Worm (Caenorhabditis elegans) whole organism, early embryonic: ENCODE data around the gene rpc-25.
A peak's percentile ranks its signal among the peaks of the same experiment; 100 is the strongest.

Source experiments
- B0310.2 ChIP-seq: sonication (generic microtip); optimal IDR thresholded peaks from 2 replicates; lab custom pipeline; 2016; ENCODE audit warnings: mild to moderate bottlenecking, missing genetic modification characterization, missing compliant biosample characterization
- F13C5.2 ChIP-seq: sonication (generic microtip); optimal IDR thresholded peaks from 2 replicates; lab custom pipeline; 2017; ENCODE audit warnings: mild to moderate bottlenecking, missing genetic modification characterization, inconsistent platforms, missing compliant biosample characterization
- aly-1 ChIP-seq: sonication (generic microtip); optimal IDR thresholded peaks from 2 replicates; lab custom pipeline; 2016; ENCODE audit warnings: missing genetic modification characterization, missing compliant biosample characterization
- ama-1 ChIP-seq: fragments of 150-350 bp; optimal IDR thresholded peaks from 2 replicates; lab custom pipeline; 2014
- ceh-13 ChIP-seq: fragments of 200-800 bp; sonication (Bioruptor generic); optimal IDR thresholded peaks from 2 replicates; lab custom pipeline; 2018; ENCODE audit warnings: mild to moderate bottlenecking, missing genetic modification characterization, missing compliant biosample characterization
- ceh-36 ChIP-seq: sonication (generic microtip); optimal IDR thresholded peaks from 2 replicates; lab custom pipeline; 2016; ENCODE audit warnings: missing genetic modification characterization, inconsistent platforms, missing compliant biosample characterization
- ets-7 ChIP-seq: sonication (generic microtip); optimal IDR thresholded peaks from 2 replicates; lab custom pipeline; 2016; ENCODE audit warnings: missing genotype, missing genetic modification characterization, missing compliant biosample characterization
- flt-1 ChIP-seq: fragments of 200-800 bp; sonication (Bioruptor generic); IDR thresholded peaks from 2 replicates; pipeline ENCODE4 v1.3.6; 2022; ENCODE audit warnings: missing genetic modification characterization, missing compliant biosample characterization
- hmbx-1 ChIP-seq: sonication (generic microtip); optimal IDR thresholded peaks from 2 replicates; lab custom pipeline; 2016; ENCODE audit warnings: mild to moderate bottlenecking, missing genetic modification characterization, missing compliant biosample characterization
- hmg-4 ChIP-seq: fragments of 200-800 bp; sonication (Bioruptor generic); optimal IDR thresholded peaks from 2 replicates; lab custom pipeline; 2018; ENCODE audit warnings: mild to moderate bottlenecking, missing genetic modification characterization, missing compliant biosample characterization
- hnd-1 ChIP-seq: sonication (generic microtip); optimal IDR thresholded peaks from 2 replicates; lab custom pipeline; 2016; ENCODE audit warnings: missing genetic modification characterization, missing compliant biosample characterization
- pes-1 ChIP-seq: fragments of 200-800 bp; sonication (Bioruptor generic); IDR thresholded peaks from 2 replicates; pipeline ENCODE4 v1.3.6; 2022; ENCODE audit warnings: missing genetic modification reagents, missing genetic modification characterization, missing compliant biosample characterization
- scrt-1 ChIP-seq: fragments of 200-800 bp; sonication (Bioruptor generic); IDR thresholded peaks from 2 replicates; pipeline ENCODE4 v1.3.6; 2022; ENCODE audit warnings: missing genetic modification characterization, missing compliant biosample characterization
- sea-1 ChIP-seq: fragments of 200-800 bp; sonication (Bioruptor generic); conservative IDR thresholded peaks from 2 replicates; pipeline ENCODE4 v1.3.6; 2022; ENCODE audit warnings: missing genetic modification characterization, missing compliant biosample characterization
- tbx-11 ChIP-seq: fragments of 200-800 bp; sonication (Bioruptor generic); IDR thresholded peaks from 2 replicates; pipeline ENCODE4 v1.3.6; 2022; ENCODE audit warnings: missing genetic modification characterization, missing compliant biosample characterization
- tbx-37 ChIP-seq: fragments of 200-800 bp; sonication (Bioruptor generic); conservative IDR thresholded peaks from 2 replicates; pipeline ENCODE4 v1.3.6; 2022; ENCODE audit warnings: missing genetic modification reagents, missing genetic modification characterization, missing compliant biosample characterization
- tra-4 ChIP-seq: sonication (generic microtip); optimal IDR thresholded peaks from 2 replicates; lab custom pipeline; 2017; ENCODE audit warnings: missing genetic modification characterization, missing compliant biosample characterization

rpc-25 gene

DNA sequence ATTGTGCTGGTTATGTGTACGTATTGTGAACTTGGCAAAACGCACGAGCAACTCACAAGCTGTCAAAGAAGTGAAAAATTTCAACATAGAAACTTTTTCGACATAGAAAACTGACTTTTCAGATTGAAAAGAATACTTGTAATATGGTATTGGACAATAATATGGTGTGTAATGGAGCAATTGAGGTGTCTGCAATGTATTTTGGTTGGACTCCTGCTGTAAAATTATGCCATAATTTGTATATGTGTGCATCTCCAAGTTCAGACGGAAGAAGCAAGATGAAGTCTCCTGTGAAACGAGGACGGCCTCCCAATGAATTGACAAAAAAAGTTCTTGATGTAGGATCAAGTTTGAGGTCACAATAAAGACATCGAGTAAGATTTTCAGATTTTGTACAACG is 22.6 kb downstream of the rpc-25 start:
- no peak for TF ChIP-seq aly-1
- no peak for TF ChIP-seq F13C5.2
- no peak for TF ChIP-seq scrt-1 (GFP tag; lab: Robert Waterston, UW)
- TF ChIP-seq B0310.2 = no peak
- TF ChIP-seq ets-7 (tag; lab: Kevin White, UChicago) = no peak
- TF ChIP-seq hnd-1 (tag; lab: Kevin White, UChicago) = no peak
- no peak for TF ChIP-seq hmbx-1 (tag; lab: Kevin White, UChicago)

DNA sequence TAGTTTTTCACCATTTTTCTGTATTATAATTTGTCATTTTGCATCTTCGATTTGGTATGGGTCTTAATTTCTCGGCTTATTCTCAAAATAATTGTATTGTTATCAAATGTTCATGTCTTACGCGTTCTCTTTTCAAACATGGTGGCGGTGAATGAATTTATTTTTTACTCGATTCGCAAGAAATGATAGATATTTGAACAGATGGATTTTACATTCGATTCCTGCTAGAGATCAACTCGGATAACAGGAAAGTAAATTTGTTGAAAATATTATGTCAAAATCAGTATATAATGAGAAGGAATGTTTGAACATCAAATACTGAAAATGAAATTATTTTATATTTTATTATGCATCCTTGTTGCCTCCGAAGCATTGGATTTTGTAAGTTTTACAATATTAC is 23.4 kb downstream of the rpc-25 start, which contains the start of gene ZK856.4:
Gene ZK856.4, plus strand, starts transcription at position 301 of the 400 bp plus-strand sequence.
- no peak for TF ChIP-seq pes-1 (GFP tag; lab: Robert Waterston, UW)
- no peak for TF ChIP-seq scrt-1 (GFP tag; lab: Robert Waterston, UW)
- no peak for TF ChIP-seq hnd-1 (tag; lab: Kevin White, UChicago)
- no peak for TF ChIP-seq F13C5.2
- TF ChIP-seq tra-4 (tag; lab: Kevin White, UChicago) = no peak
- no peak for TF ChIP-seq aly-1
- no peak for TF ChIP-seq ceh-13 (GFP tag; lab: Kevin White, UChicago)
- no peak for TF ChIP-seq flt-1 (GFP tag; lab: Robert Waterston, UW)
- no peak for TF ChIP-seq hmbx-1 (tag; lab: Kevin White, UChicago)
- TF ChIP-seq hmg-4 (GFP tag; lab: Kevin White, UChicago) = no peak
- no peak for TF ChIP-seq sea-1 (GFP tag; lab: Robert Waterston, UW)
- no peak for TF ChIP-seq B0310.2
- TF ChIP-seq ama-1 (lab: Kevin White, UChicago) = no peak
- TF ChIP-seq tbx-11 = no peak
- no peak for TF ChIP-seq ceh-36 (tag; lab: Kevin White, UChicago)
- TF ChIP-seq tbx-37 (GFP tag; lab: Robert Waterston, UW) = no peak
- no peak for TF ChIP-seq ets-7 (tag; lab: Kevin White, UChicago)

DNA sequence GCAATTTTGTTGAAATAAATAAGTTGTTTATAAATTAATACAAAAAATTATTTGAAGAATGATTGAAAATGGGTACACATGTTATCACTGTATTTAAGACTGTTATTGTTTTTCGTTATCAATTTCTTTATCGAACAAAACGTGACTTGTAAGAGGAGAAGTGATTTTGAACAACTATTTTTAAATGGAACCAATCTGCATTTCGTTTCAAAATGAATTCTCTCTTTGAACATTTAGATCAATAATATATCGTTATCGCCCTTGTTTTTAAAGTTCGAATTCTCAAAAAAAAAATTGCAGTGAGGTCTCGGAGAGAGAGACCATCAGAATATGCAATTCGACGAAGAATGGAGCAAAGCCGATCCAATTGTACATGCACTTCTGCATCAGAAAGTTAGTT is 27.2 kb downstream of the rpc-25 start, which contains the start of gene cul-5:
Gene cul-5, plus strand, starts transcription at position 301 of the 400 bp plus-strand sequence.
- no peak for TF ChIP-seq sea-1 (GFP tag; lab: Robert Waterston, UW)
- no peak for TF ChIP-seq hnd-1 (tag; lab: Kevin White, UChicago)
- no peak for TF ChIP-seq ceh-13 (GFP tag; lab: Kevin White, UChicago)
- TF ChIP-seq tbx-37 (GFP tag; lab: Robert Waterston, UW) = no peak
- no peak for TF ChIP-seq ama-1 (lab: Kevin White, UChicago)
- TF ChIP-seq tra-4 (tag; lab: Kevin White, UChicago) = no peak
- no peak for TF ChIP-seq tbx-11
- no peak for TF ChIP-seq aly-1
- TF ChIP-seq hmg-4 (GFP tag; lab: Kevin White, UChicago) = no peak
- TF ChIP-seq pes-1 (GFP tag; lab: Robert Waterston, UW) = no peak
- no peak for TF ChIP-seq scrt-1 (GFP tag; lab: Robert Waterston, UW)
- no peak for TF ChIP-seq ets-7 (tag; lab: Kevin White, UChicago)
- no peak for TF ChIP-seq ceh-36 (tag; lab: Kevin White, UChicago)
- no peak for TF ChIP-seq hmbx-1 (tag; lab: Kevin White, UChicago)
- no peak for TF ChIP-seq B0310.2
- no peak for TF ChIP-seq F13C5.2
- no peak for TF ChIP-seq flt-1 (GFP tag; lab: Robert Waterston, UW)

DNA sequence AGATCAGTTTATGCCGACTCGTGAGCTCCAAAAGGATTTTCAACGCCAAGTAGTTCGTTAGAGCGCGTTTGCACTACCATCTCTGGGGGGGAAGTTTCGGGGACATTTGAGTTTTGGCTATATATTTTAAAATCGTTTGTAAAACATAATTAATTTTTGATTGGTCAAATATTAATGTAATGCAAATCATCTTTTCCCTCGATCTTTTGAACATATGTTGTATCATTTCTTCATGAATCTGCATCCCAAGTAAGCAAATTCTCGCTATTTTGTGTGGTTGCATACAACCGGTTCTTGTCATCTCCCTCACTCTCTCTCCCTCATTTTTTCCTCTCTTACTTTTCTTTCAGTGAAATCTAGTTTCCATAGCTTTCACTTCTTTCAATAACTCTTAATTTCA is 28.2 kb downstream of the rpc-25 start:
- TF ChIP-seq F13C5.2 (peak; percentile 44), ets-7 (tag; lab: Kevin White, UChicago) (no peak)

DNA sequence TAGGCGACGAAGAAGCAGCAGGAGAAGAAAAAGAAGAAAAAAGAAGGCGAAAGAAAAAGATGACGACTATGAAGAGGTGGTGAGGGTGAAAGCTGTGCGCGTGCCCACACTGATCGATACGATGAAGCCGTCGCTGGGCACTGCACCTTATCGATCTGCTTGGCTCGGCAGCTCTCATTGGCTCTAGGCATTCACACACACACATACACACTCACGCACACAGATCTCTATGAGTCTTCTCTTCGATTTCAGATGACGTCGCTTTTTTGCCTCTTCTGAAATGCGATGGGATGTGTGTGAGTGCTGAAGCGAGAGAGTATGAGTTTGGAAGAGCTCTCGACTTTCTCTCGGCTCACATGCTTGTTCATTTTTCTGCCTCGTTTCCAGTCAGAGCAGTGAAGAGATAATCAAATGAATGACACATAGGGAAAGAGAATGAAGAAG is 31.7 kb downstream of the rpc-25 start:
- no peak for TF ChIP-seq F13C5.2
- no peak for TF ChIP-seq tra-4 (tag; lab: Kevin White, UChicago)
- TF ChIP-seq ama-1 (lab: Kevin White, UChicago) = no peak
- no peak for TF ChIP-seq hmbx-1 (tag; lab: Kevin White, UChicago)
- no peak for TF ChIP-seq ets-7 (tag; lab: Kevin White, UChicago)
- no peak for TF ChIP-seq hnd-1 (tag; lab: Kevin White, UChicago)
- no peak for TF ChIP-seq B0310.2
- TF ChIP-seq ceh-13 (GFP tag; lab: Kevin White, UChicago) = no peak
- TF ChIP-seq pes-1 (GFP tag; lab: Robert Waterston, UW) = no peak

DNA sequence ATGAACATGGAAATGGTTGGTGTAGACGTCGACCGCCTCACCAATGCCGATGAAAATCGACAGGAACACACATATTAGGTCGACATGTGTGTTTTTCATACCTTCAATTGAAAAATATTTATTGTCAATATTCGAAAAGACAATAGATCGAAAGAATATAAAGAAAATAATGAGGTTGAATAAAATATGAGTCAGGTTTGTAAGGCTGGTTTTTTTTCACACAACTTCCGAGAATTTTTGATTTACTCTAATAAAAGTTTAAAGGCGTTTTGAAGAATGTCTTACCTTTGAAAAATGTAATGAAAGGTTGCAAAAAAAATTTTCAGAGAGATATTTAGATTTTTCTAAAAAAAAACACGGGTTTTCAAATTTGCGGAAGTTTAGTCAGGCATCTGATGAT is 32.7 kb downstream of the rpc-25 start, which contains the start of gene egl-3:
Gene egl-3, minus strand, starts transcription at position 101 of the 400 bp plus-strand sequence.
- TF ChIP-seq sea-1 (GFP tag; lab: Robert Waterston, UW) = no peak

DNA sequence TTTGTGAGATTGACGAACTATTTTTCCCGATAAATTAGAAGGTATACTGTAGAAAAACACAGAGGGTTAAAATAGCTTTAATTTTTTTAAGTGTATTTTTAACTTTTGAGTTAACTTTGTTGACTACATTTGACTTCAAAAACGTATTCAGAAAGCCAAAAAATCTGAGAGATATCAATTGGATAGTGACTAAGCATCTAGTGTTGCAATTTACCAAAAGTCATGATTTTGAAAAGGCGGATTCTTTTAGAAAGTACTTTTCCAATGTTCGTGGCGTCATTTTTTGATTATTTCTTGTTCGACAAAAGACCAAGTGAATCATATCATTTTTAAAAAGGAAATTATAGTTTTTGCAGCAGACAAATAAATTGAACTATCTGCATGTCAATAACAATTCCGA is 37.5 kb downstream of the rpc-25 start:
- TF ChIP-seq hnd-1 (tag; lab: Kevin White, UChicago) (no peak), ceh-36 (tag; lab: Kevin White, UChicago) (no peak), tbx-37 (GFP tag; lab: Robert Waterston, UW) (no peak), ceh-13 (GFP tag; lab: Kevin White, UChicago) (no peak), sea-1 (GFP tag; lab: Robert Waterston, UW) (no peak), pes-1 (GFP tag; lab: Robert Waterston, UW) (no peak), F13C5.2 (no peak), hmbx-1 (tag; lab: Kevin White, UChicago) (no peak), scrt-1 (GFP tag; lab: Robert Waterston, UW) (no peak), ama-1 (lab: Kevin White, UChicago) (no peak), hmg-4 (GFP tag; lab: Kevin White, UChicago) (no peak), ets-7 (tag; lab: Kevin White, UChicago) (no peak), flt-1 (GFP tag; lab: Robert Waterston, UW) (no peak), tbx-11 (no peak), B0310.2 (no peak), aly-1 (no peak), tra-4 (tag; lab: Kevin White, UChicago) (no peak)

DNA sequence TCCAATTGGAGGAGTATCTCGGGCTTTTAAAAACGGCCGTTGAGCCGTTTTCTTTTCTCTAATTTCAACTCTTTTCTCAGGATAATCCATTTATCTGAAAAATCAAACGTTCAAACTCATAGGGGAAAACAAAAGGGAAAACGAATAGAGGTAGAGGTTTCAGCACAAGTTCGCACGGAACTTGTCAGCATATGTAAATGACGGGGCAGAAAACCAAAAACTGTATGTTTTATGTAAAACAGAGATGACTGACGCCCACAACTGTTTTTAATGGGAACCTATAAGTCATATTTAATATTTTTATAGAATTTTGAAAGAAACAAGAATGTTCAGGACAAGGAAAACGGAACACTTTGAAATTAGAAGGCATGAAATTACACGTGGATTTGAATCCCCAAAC is 40.0 kb downstream of the rpc-25 start, which contains the start of gene C51E3.6:
Gene C51E3.6, minus strand, starts transcription at position 101 of the 400 bp plus-strand sequence.
- no peak for TF ChIP-seq ets-7 (tag; lab: Kevin White, UChicago)
- no peak for TF ChIP-seq flt-1 (GFP tag; lab: Robert Waterston, UW)
- TF ChIP-seq sea-1 (GFP tag; lab: Robert Waterston, UW) = no peak
